Worm (Caenorhabditis elegans): ENCODE results near the gene aman-2.

DNA sequence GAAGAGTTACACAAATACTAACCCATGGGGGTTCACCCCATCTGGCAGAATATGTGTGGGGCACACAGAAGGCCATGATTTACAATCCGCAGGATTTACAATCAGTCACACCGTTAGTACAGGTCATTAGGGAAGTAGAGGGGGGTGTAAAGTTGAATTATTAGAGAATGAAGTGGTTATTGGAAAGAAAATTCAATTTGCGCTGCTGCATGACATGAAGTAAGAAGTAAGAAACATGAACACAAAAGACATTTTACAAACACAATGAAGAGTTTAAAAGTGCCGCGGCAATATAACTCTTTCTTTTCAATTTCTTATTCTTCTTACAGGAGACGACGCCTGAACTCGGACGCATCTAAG is 27.8 kb upstream of the aman-2 start:
- TF ChIP-seq F57A8.1 (GFP tag; optimal IDR thresholded peaks at IDR 0.05), result no peak
- TF ChIP-seq B0261.1 (tag; optimal IDR thresholded peaks at IDR 0.05), result no peak
- TF ChIP-seq lin-40 (tag; optimal IDR thresholded peaks at IDR 0.05), result no peak
- no peak for TF ChIP-seq Y56A3A.18 (GFP tag; IDR thresholded peaks at IDR 0.05)
- no peak for TF ChIP-seq him-1 (tag; optimal IDR thresholded peaks at IDR 0.05)
- no peak for TF ChIP-seq unc-62 (GFP tag; optimal IDR thresholded peaks at IDR 0.05)
- TF ChIP-seq hmg-20 (GFP tag; IDR thresholded peaks at IDR 0.05), result no peak
- TF ChIP-seq sptf-2 (GFP tag; optimal IDR thresholded peaks at IDR 0.05), result no peak
- no peak for TF ChIP-seq madf-10 (tag; optimal IDR thresholded peaks at IDR 0.05)
- TF ChIP-seq nhr-90 (tag; optimal IDR thresholded peaks at IDR 0.05), result no peak
- no peak for TF ChIP-seq bed-2 (GFP tag; IDR thresholded peaks at IDR 0.05)
- TF ChIP-seq dpl-1 (GFP tag; optimal IDR thresholded peaks at IDR 0.05), result no peak
- no peak for TF ChIP-seq lin-54 (GFP tag; optimal IDR thresholded peaks at IDR 0.05)
